Worm (Caenorhabditis elegans) whole organism, young adult: ENCODE measurements around the gene F56D2.3.

Experiments
- F57A8.1 ChIP-seq: fragments of 200-800 bp; sonication (Bioruptor generic); optimal IDR thresholded peaks from 2 replicates; lab custom pipeline; 2018; ENCODE audit warnings: mild to moderate bottlenecking, missing genetic modification characterization, moderate library complexity, missing compliant biosample characterization
- Y67H2A.10 ChIP-seq: fragments of 200-800 bp; sonication (Bioruptor generic); conservative IDR thresholded peaks from 2 replicates; pipeline ENCODE4 v1.3.6; 2022; ENCODE audit warnings: missing genetic modification reagents, missing genetic modification characterization, missing compliant biosample characterization
- ama-1 ChIP-seq, 3 experiments: fragments of 150-350 bp in 1 of 3; sonication (generic microtip) in 2 of 3; optimal IDR thresholded peaks; 2 replicates each; lab custom pipeline; 2014 to 2018; ENCODE audit warnings: missing biosample characterization in 2 of 3, missing genetic modification characterization in 2 of 3, missing genetic modification reagents in 2 of 3
- him-1 ChIP-seq: sonication (generic microtip); optimal IDR thresholded peaks from 2 replicates; lab custom pipeline; 2016; ENCODE audit warnings: missing genotype, missing genetic modification reagents, missing genetic modification characterization, missing compliant biosample characterization
- madf-6 ChIP-seq: fragments of 200-800 bp; sonication (Bioruptor generic); IDR thresholded peaks from 2 replicates; pipeline ENCODE4 v1.3.6; 2022; ENCODE audit warnings: missing genetic modification reagents, missing genetic modification characterization, missing compliant biosample characterization
- pbrm-1 ChIP-seq: fragments of 200-800 bp; sonication (Bioruptor generic); IDR thresholded peaks from 2 replicates; pipeline ENCODE4 v1.3.6; 2022; ENCODE audit warnings: missing genetic modification reagents, missing genetic modification characterization, missing compliant biosample characterization
- snpc-4 ChIP-seq, 5 experiments: fragments of 150-350 bp in 1 of 5; sonication (generic microtip) in 4 of 5; optimal IDR thresholded peaks; 2 replicates each; lab custom pipeline; 2014 to 2018; ENCODE audit warnings: missing genetic modification characterization in 5 of 5, missing biosample characterization in 3 of 5, antibody characterized with exemption in 2 of 5, mild to moderate bottlenecking in 2 of 5, missing compliant biosample characterization in 2 of 5, missing genotype in 2 of 5, moderate library complexity in 2 of 5, missing genetic modification reagents in 1 of 5
- tlf-1 ChIP-seq: fragments of 200-800 bp; sonication (Bioruptor generic); optimal IDR thresholded peaks from 2 replicates; lab custom pipeline; 2018; ENCODE audit warnings: mild to moderate bottlenecking, missing genetic modification characterization, missing compliant biosample characterization
- ztf-18 ChIP-seq: sonication (generic microtip); optimal IDR thresholded peaks from 2 replicates; lab custom pipeline; 2016; ENCODE audit warnings: missing genotype, mild to moderate bottlenecking, missing genetic modification characterization, missing compliant biosample characterization

ce11 chrIII:5599958-5600357 is 15.2 kb downstream of the F56D2.3 start, which contains the start of gene wdr-37:
- TF ChIP-seq madf-6 (GFP tag; lab: Robert Waterston, UW) (no peak), ztf-18 (tag; lab: Kevin White, UChicago) (no peak), ama-1 (optimal IDR thresholded peaks at IDR 0.05; lab: Kevin White, UChicago) (no peak), ama-1 (GFP tag; optimal IDR thresholded peaks at IDR 0.05; lab: Kevin White, UChicago) (no peak), tlf-1 (GFP tag; lab: Kevin White, UChicago) (no peak), F57A8.1 (GFP tag; lab: Kevin White, UChicago) (no peak), Y67H2A.10 (GFP tag; lab: Robert Waterston, UW) (no peak), pbrm-1 (GFP tag; lab: Robert Waterston, UW) (no peak), him-1 (no peak), snpc-4 (GFP tag; optimal IDR thresholded peaks at IDR 0.05; lab: Kevin White, UChicago) (no peak), snpc-4 (tag; optimal IDR thresholded peaks at IDR 0.05; lab: Kevin White, UChicago) (no peak)
